Worm (Caenorhabditis elegans) whole organism, dauer: ENCODE data around the gene eral-1.

Experiments
- unc-62 ChIP-seq: sonication (generic microtip); optimal IDR thresholded peaks from 2 replicates; lab custom pipeline; 2017; ENCODE audit warnings: missing biosample characterization, missing genetic modification reagents, missing genetic modification characterization

The eral-1 gene

DNA sequence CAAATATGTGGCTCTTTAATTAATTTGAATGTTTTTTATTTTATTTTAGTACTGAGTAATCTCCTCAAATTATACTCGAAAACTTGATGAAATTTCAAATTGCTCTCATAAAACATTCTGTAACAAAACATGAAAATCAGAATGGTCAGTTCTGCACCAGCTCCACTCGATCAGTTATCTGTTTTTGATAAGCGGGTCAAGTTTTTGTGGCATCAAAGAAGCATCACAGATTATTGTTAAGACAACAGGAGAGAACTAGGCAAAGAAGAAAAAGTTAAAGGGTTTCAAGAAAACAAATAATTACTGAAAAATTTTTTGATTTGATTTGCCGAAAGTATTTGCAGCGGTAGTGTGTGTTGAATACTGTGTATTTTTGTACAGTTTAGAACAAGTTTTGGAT, 17.6 kb upstream of the eral-1 start:
- TF ChIP-seq unc-62, result no peak

DNA sequence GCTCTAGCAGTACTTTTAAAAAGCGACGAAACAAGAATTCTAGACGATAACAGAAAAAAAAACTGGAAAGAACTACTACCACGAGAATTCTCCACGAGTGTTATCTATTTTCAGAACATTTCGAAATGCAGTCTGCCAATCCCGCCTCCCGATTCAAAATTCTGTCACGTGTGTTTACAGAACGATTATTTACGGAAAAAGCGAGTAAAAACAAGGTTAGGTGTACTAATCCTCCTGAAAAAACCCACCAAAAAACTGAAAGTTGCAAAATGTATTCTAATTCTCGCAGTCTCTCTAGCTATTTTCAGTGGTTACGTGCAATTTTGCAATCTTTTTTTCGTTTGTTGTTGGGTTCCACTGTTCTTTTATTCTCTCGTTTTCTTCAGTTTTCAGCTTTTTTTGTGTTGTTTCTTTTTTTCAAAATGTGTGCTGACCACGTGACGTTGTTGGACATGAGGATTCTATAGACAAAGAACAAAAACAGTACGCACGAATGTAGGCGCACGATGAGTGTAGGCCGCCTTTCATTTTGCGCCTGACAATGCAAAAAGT, 17.0 kb upstream of the eral-1 start:
- no peak for TF ChIP-seq unc-62

DNA sequence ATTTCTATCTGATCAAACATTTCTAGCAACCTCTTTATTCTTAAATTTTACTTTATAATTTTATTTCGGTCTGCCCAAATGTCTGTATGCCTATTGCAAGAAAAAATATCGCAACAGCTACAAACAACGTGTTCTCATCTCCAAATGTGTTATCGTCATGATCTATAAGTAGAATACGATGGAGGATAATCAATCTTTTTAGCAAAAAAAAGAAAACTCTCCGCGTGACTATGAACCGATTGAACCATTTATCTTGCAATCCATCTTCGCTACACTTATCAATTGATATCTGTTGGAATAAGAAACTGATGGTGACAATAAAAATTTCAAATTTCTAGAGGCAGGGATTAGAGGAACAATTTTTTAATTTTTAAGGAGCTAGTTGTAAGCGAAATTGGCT, 16.4 kb upstream of the eral-1 start:
- no peak for TF ChIP-seq unc-62

DNA sequence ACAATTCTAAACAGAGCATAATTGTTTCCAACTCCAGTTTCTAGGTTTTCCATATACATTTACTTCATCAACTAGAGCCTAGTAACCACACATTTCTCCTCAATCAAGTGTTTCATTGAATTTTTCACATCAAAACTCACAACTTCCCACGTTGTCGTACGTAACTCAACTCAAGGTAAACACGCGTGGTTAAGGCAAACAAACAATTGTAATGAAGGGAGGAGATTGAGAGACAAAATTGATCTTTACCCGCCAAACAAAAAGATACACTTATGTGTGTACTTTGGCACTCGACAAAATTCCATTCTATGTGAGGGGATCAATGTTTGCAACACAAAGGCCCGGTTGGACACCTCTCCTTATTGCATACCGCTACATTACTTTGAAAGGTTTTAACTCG, 15.8 kb upstream of the eral-1 start, which contains the start of gene nhr-19:
nhr-19 (minus strand) TSS at position 191 of the 400 bp plus-strand sequence.
- no peak for TF ChIP-seq unc-62

DNA sequence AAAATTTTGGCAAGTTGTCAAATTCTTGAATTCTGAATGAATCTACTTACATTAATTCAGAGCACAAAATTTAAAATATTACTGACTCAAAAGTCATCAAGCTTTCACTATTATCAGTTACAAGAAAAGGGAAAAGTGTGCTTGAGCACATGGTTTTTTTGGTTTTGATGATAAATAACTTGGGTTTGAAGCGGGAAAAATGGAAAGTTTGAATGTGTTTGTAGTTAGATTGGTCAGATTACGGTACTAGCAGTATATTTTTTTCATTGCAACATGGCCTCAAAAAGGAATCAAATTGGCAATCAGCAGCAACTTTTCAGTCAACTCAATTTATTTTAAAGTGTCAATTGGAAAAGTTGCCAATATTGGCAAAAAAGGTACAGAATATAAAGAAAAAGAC, 15.1 kb upstream of the eral-1 start:
- no peak for TF ChIP-seq unc-62

DNA sequence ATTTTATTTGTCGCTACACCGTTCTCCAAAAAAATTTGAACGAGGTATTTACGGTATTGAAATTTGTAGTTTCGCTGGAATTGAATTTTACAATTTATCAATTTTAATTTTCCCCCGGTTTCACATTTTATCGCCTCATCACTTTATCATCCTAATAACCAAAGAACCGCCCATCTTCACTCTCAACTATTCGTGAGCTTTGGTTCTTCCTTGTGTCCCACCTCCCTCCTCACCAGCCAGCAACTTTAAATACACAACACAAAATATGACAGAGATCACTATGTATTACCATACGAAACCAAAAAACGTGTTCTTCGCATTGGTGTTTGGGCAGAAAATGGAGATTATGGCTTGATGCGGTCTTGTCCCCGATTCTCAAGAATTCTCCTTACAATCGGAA, 14.5 kb upstream of the eral-1 start:
- TF ChIP-seq unc-62, result no peak

DNA sequence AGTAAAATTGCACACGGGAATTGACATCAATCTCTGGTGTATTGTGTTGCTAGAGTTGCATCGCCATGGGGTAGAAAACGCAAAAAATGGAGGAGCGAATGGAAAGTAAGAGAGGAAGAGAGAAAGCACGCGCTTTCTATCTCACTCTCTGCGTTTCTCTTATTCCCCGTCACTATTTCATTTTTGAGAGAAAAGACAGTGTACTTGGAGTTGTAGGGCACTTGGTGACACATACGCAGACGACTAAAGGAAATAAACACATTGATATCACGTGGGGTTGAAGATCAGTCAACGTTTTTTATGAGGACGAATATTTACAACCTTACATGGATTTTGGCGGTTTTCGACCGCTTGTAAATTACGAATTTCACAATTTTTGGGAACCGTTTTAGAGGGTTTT, 13.9 kb upstream of the eral-1 start:
- TF ChIP-seq unc-62, result no peak

DNA sequence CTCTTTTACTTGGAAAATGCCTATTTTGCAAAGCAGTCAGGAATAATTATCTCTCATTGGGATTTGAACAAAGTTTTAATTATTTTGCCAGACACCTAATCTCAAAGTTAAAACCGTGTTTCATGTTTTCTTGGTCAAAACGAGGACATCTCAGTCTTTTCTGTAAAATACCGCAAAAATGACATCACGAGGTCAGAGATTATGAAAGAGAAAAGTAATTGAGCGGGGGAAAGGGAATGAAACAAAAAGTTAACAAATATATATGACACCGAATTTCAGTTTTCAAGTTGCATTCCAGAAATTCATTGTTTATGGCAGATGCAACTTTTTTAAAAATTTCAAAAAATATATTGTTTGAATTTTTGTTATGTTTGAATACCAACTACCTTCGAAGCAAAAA, 13.0 kb upstream of the eral-1 start:
- TF ChIP-seq unc-62, result no peak

DNA sequence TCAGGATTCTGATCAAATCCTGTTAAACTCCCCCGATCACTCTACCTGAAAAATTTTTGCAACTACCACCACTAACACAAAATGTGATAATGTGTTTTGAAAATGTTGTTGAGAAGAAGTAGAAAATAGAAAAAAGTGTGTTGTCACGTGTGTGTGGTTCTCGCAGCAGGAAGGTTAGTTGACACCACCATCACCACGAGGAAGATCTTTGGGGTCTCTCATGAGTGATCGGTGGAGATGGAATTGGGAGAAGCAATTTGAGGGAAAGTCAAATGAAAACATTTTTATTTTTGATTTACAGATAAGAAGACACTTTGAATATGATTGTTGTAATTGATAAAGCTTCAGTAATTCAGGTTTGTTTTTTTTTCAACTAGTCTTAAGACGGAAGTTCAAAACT, 12.1 kb upstream of the eral-1 start:
- TF ChIP-seq unc-62, result no peak

DNA sequence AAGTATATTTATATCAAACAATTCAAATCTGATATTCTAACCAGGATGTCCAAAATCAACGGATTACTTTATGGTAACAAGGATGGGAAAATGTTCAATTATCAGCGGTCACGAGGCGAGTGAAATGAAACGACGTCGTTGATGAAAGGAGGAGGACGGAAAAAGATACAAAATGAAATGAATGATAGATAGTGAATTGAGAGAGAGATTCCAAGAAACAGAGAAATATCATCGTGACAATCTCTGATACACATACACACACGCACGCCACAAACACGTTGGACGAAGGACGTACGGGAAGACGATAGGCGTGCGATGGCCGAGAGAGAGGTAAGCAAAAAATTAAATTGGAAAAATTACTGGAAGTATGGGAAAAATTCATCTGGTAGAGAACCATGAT, 11.5 kb upstream of the eral-1 start:
- no peak for TF ChIP-seq unc-62

DNA sequence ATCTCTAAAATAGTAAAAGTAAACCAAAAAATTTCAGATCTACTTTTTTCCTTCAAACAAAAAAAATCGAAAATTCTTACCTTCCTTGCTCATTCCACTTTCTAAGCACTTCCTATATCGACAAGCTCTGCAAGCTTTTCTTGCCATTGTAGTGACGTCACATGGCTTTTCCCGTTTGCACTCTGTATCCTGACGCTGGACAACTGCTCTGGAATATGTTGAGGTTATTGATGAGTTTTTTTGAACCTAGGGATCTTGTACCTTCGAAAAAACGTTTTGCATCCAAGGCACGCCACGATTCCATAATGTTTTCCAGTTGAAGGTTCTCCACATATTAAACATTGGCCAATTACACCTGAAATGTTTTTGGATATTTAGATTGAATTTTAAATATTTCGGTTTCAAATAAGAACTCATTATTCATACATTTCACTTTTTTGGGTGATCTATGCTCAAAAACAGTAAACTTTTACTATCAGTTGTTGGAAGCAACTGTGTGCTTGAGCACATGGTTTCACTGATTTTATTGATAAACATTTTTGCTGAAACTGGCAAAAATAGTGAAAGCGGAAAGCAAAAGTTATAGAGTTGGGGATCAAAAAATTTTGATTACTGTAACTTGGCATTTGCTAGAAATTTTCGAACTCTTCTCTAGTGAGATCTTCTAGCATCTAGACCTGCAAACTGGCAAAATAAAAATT, 10.6 kb upstream of the eral-1 start:
- TF ChIP-seq unc-62, result no peak

DNA sequence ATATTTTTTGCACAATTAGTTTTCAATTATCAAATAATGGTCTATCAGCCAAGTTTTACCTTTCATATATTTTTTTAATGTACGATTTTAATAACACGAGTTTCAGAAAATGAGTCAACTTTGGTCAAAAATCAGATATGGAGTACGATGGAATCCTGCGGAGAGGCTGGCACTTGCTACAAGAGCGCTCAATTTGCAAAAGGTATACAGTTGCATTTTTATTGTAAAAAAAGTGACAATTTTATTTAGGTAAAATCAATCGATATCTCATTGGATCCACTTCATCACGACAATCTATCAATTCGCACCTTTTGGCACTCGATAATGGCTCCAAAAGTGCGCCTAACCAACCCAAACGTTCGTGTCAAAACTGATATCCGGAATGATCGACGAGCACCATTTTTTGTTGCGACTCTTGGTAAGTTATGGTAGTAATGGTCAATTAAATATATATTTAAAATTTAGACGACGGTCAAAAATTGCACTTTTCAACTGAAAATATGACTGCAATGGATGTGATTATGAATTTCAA, 8.0 kb upstream of the eral-1 start, which contains the start of gene mrpl-53:
mrpl-53 (plus strand) TSS at position 107 of the 532 bp plus-strand sequence.
- no peak for TF ChIP-seq unc-62

DNA sequence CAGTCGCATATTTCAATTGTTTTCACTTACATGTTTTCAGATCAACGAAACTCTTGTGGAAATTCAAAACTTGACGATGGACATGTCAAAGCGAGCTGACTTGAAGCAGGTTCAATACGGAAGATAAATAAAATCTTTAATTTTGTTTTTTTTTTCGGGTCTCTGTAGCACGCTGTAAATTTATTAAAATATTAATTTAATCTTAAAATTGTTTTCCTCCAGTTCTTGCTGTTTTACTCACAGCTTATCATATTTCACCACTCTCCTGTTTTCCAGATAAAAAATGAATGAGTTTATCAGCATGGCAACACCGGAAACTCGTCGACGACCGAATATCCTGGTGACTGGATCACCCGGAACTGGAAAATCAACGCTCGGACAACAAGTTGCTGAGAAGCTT, 6.8 kb upstream of the eral-1 start, which contains the start of gene E02H1.6:
E02H1.6 (plus strand) TSS at position 301 of the 400 bp plus-strand sequence.
- no peak for TF ChIP-seq unc-62

DNA sequence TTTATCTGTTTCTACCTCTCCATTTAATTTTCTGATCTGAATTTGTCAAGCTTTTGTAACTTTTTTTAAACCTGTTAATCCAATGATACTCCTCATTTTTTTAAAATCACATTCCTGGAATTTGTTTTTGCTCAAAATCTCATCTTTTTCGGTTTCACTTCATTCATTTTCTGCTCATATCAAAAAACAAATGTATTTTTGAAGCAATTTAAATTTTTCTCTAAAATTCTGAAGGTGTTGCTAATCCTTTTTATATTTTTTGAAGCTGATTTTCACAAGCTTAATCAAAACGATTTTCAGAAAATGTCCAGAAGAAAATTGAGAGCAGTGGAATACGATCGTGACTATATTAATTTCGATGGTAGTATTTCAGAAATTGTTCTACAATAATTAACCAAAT, 5.4 kb upstream of the eral-1 start, which contains the start of gene E02H1.5:
E02H1.5 (plus strand) TSS at position 301 of the 400 bp plus-strand sequence.
- no peak for TF ChIP-seq unc-62

DNA sequence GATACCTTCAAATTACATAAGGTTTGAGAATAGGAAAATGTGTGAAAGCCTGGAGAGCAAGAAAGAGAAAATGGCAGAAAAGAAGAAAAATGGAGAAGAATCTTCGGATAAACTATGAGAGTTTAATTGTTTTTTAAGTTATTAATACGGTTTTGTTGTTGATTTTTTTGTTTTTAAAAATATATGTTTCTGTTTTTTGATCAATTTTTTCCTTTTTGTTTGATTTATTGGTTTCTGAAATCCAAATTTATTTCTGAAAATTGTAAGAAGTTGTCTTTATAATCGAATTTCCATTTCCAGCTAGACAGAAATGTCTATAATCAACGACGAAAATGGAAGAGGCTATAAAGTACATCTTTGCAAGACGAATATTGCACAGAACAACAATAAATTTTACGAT, 3.2 kb upstream of the eral-1 start, which contains the start of gene parp-2:
parp-2 (plus strand) TSS at position 301 of the 400 bp plus-strand sequence.
- TF ChIP-seq unc-62, result no peak

DNA sequence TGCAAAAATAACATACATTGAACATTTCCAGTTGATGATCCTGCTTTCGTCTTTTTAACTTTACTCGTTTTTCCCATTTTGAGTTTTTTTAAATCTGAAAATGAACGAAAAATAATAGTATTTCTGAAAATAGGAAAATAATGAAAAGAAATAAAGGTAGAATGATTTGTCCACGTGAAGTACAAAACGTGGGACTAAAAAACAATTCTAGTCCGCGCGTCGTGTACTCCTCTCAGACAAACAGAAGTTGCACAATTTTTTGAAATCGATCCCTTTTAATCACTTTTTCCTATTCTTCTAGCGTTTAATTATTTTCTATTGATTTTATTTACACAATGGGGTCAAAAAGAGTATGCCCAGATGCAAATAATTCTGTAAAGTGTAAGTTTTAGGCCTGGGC, 1.5 kb upstream of the eral-1 start, which contains the start of the genes E02H1.1 and tag-124:
E02H1.1 (minus strand) TSS at position 94 of the 400 bp plus-strand sequence.
tag-124 (plus strand) TSS at position 222 of the 400 bp plus-strand sequence.
- TF ChIP-seq unc-62, result no peak

DNA sequence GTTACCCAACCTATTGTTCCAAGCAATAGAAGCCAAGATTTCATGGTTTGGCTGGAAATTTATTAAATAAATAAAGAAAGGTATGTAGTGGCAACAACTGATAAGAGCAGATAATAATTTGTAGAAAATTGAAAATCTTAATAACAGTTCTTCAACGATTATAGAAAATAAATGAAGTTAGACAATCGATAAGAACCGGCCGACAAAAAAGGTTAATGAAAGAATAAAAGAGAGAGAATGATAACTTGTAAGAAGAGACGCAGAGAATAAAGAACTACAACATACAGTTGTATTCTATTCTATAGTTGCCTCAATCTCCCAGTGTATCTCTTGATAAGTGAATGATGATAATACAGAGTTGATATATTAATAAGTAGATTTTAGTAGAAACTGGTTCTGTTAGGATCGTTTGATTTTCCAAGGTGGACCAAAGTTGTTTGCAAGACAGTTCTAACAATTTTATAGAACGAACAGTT, 2.8 kb downstream of the eral-1 start, which contains the start of gene ugt-58:
ugt-58 (minus strand) TSS at position 51 of the 476 bp plus-strand sequence.
- no peak for TF ChIP-seq unc-62

DNA sequence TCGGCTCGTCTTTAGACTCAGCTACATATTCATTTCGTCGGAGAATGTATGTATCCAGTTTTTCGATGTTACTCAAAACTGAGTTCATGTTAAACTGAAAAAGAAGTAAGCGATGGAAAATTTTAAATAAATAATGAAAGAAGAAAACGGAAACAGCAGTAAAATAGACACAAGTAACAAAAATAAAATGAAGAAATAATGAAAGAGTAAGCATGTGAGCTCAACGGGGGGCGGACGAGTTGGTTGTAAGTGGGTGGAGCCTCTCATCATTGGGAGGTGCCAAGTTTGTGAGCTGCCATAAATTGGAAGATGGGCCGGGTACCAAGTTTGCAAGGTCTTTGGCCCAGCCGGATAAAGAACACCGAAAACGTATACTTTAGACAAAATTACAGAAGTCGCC, 6.1 kb downstream of the eral-1 start, which contains the start of gene wee-1.1:
wee-1.1 (minus strand) TSS at position 101 of the 400 bp plus-strand sequence.
- TF ChIP-seq unc-62, result no peak
